Worm (Caenorhabditis elegans) whole organism, mixed stage, embryonic: ENCODE data around the gene T05A1.5.

ENCODE experiments used
- M03D4.4 ChIP-seq: sonication (generic microtip); optimal IDR thresholded peaks from 2 replicates; lab custom pipeline; 2017; ENCODE audit warnings: mild to moderate bottlenecking, missing genetic modification characterization, missing compliant biosample characterization
- bed-3 ChIP-seq: fragments of 200-800 bp; sonication (Bioruptor generic); optimal IDR thresholded peaks from 3 replicates; lab custom pipeline; 2018; ENCODE audit warnings: mild to moderate bottlenecking, missing genetic modification characterization, moderate library complexity, missing compliant biosample characterization
- blmp-1 ChIP-seq: fragments of 150-350 bp; optimal IDR thresholded peaks from 2 replicates; lab custom pipeline; 2014; ENCODE audit warnings: missing biosample characterization, missing genetic modification characterization
- ceh-43 ChIP-seq: fragments of 200-800 bp; sonication (Bioruptor generic); optimal IDR thresholded peaks from 2 replicates; lab custom pipeline; 2018; ENCODE audit warnings: mild to moderate bottlenecking, missing genetic modification characterization, moderate library complexity, missing compliant biosample characterization
- ceh-83 ChIP-seq: fragments of 200-800 bp; sonication (Bioruptor generic); optimal IDR thresholded peaks from 2 replicates; lab custom pipeline; 2018; ENCODE audit warnings: mild to moderate bottlenecking, missing genetic modification characterization, missing compliant biosample characterization
- ces-1 ChIP-seq: fragments of 150-350 bp; optimal IDR thresholded peaks from 2 replicates; lab custom pipeline; 2014; ENCODE audit warnings: missing biosample characterization, missing genetic modification reagents, missing genetic modification characterization
- cnd-1 ChIP-seq: fragments of 200-800 bp; sonication (Bioruptor generic); optimal IDR thresholded peaks from 2 replicates; lab custom pipeline; 2018; ENCODE audit warnings: mild to moderate bottlenecking, missing genetic modification characterization, missing compliant biosample characterization
- drap-1 ChIP-seq: fragments of 200-800 bp; sonication (Bioruptor generic); optimal IDR thresholded peaks from 3 replicates; lab custom pipeline; 2018; ENCODE audit warnings: mild to moderate bottlenecking, missing genetic modification characterization, missing compliant biosample characterization
- elt-1 ChIP-seq: sonication (generic microtip); optimal IDR thresholded peaks from 2 replicates; lab custom pipeline; 2017; ENCODE audit warnings: missing genetic modification characterization, mild to moderate bottlenecking, missing compliant biosample characterization, antibody characterized with exemption, moderate library complexity, borderline replicate concordance; ENCODE audit not compliant: insufficient read depth
- elt-3 ChIP-seq: fragments of 150-350 bp; optimal IDR thresholded peaks from 2 replicates; lab custom pipeline; 2014; ENCODE audit warnings: missing biosample characterization, missing genetic modification characterization
- flh-1 ChIP-seq: fragments of 200-800 bp; sonication (Bioruptor generic); optimal IDR thresholded peaks from 2 replicates; lab custom pipeline; 2018; ENCODE audit warnings: mild to moderate bottlenecking, missing genetic modification characterization, moderate library complexity, missing compliant biosample characterization
- ham-2 ChIP-seq: fragments of 200-800 bp; sonication (Bioruptor generic); optimal IDR thresholded peaks from 2 replicates; lab custom pipeline; 2018; ENCODE audit warnings: mild to moderate bottlenecking, missing genetic modification characterization, missing compliant biosample characterization
- hlh-1 ChIP-seq: fragments of 150-350 bp; optimal IDR thresholded peaks from 2 replicates; lab custom pipeline; 2014; ENCODE audit warnings: missing biosample characterization, missing genetic modification reagents, missing genetic modification characterization
- lin-13 ChIP-seq: fragments of 150-350 bp; optimal IDR thresholded peaks from 2 replicates; lab custom pipeline; 2014; ENCODE audit warnings: missing biosample characterization, missing genetic modification characterization
- lin-32 ChIP-seq: fragments of 200-800 bp; sonication (Bioruptor generic); optimal IDR thresholded peaks from 2 replicates; lab custom pipeline; 2018; ENCODE audit warnings: mild to moderate bottlenecking, missing genetic modification characterization, missing compliant biosample characterization
- lsy-2 ChIP-seq: fragments of 150-350 bp; optimal IDR thresholded peaks from 2 replicates; lab custom pipeline; 2014; ENCODE audit warnings: missing biosample characterization, missing genetic modification characterization
- mab-5 ChIP-seq: fragments of 150-350 bp; optimal IDR thresholded peaks from 2 replicates; lab custom pipeline; 2014; ENCODE audit warnings: missing biosample characterization, missing genetic modification characterization
- mls-2 ChIP-seq: sonication (generic microtip); optimal IDR thresholded peaks from 2 replicates; lab custom pipeline; 2016; ENCODE audit warnings: mild to moderate bottlenecking, missing genetic modification characterization, moderate library complexity, missing compliant biosample characterization
- nhr-12 ChIP-seq: fragments of 150-350 bp; optimal IDR thresholded peaks from 2 replicates; lab custom pipeline; 2014; ENCODE audit warnings: missing biosample characterization, missing genetic modification characterization
- nhr-2 ChIP-seq: fragments of 150-350 bp; optimal IDR thresholded peaks from 2 replicates; lab custom pipeline; 2014; ENCODE audit warnings: missing biosample characterization, missing genetic modification characterization
- nhr-237 ChIP-seq: fragments of 150-350 bp; optimal IDR thresholded peaks from 2 replicates; lab custom pipeline; 2014; ENCODE audit warnings: missing biosample characterization, missing genetic modification characterization
- nhr-28 ChIP-seq: fragments of 150-350 bp; optimal IDR thresholded peaks from 2 replicates; lab custom pipeline; 2014; ENCODE audit warnings: missing biosample characterization, missing genetic modification characterization
- nhr-76 ChIP-seq: sonication (generic microtip); optimal IDR thresholded peaks from 2 replicates; lab custom pipeline; 2017; ENCODE audit warnings: missing biosample characterization, missing genetic modification characterization
- pha-4 ChIP-seq: fragments of 150-350 bp; optimal IDR thresholded peaks from 2 replicates; lab custom pipeline; 2018; ENCODE audit warnings: missing biosample characterization, missing genetic modification reagents, missing genetic modification characterization
- sem-2 ChIP-seq: fragments of 200-800 bp; sonication (Bioruptor generic); optimal IDR thresholded peaks from 2 replicates; lab custom pipeline; 2018; ENCODE audit warnings: mild to moderate bottlenecking, missing genetic modification characterization, missing compliant biosample characterization
- snpc-4 ChIP-seq: fragments of 150-350 bp; optimal IDR thresholded peaks from 2 replicates; lab custom pipeline; 2014; ENCODE audit warnings: missing biosample characterization, missing genetic modification characterization
- sptf-1 ChIP-seq: sonication (generic microtip); optimal IDR thresholded peaks from 2 replicates; lab custom pipeline; 2017; ENCODE audit warnings: mild to moderate bottlenecking, missing genetic modification characterization, moderate library complexity, missing compliant biosample characterization
- tbx-8 ChIP-seq: fragments of 200-800 bp; sonication (Bioruptor generic); optimal IDR thresholded peaks from 2 replicates; lab custom pipeline; 2018; ENCODE audit warnings: mild to moderate bottlenecking, missing genetic modification characterization, moderate library complexity, missing compliant biosample characterization
- unc-120 ChIP-seq: sonication (generic microtip); optimal IDR thresholded peaks from 2 replicates; lab custom pipeline; 2017; ENCODE audit warnings: missing genetic modification characterization, missing compliant biosample characterization; ENCODE audit not compliant: poor library complexity, severe bottlenecking
- unc-39 ChIP-seq: fragments of 150-350 bp; optimal IDR thresholded peaks from 2 replicates; lab custom pipeline; 2014; ENCODE audit warnings: missing biosample characterization, missing genetic modification characterization
- zip-8 ChIP-seq: fragments of 150-350 bp; optimal IDR thresholded peaks from 2 replicates; lab custom pipeline; 2014; ENCODE audit warnings: missing biosample characterization, missing genetic modification characterization
- ztf-11 ChIP-seq: fragments of 150-350 bp; optimal IDR thresholded peaks from 2 replicates; lab custom pipeline; 2014; ENCODE audit warnings: missing biosample characterization, missing genetic modification characterization

The T05A1.5 gene

DNA sequence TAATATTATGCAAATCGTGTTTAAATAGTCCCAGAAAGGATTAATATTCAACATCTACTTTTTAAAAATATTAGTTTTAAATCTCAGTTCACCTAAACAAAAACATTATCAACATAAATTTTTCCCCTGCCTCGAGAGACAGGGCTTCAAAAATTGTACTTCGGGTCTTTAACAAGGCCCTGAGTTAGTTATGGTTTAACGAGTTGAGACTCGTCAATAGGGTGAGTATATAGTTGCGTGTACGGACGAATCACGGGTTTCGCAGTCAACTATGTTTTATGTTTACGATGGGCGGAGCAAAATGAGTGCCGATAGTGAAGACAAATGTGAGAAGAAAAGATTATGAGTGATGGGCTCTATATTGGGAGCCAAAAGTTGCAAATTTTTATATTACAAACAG is 34.4 kb upstream of the T05A1.5 start:
- TF ChIP-seq sptf-1 (tag; lab: Kevin White, UChicago): no peak
- no peak for TF ChIP-seq lsy-2 (tag; lab: Kevin White, UChicago)
- TF ChIP-seq elt-3 (tag; lab: Kevin White, UChicago): no peak
- TF ChIP-seq ham-2 (GFP tag; lab: Kevin White, UChicago): no peak
- TF ChIP-seq drap-1 (GFP tag; lab: Kevin White, UChicago): no peak
- TF ChIP-seq elt-1 (tag; lab: Kevin White, UChicago): no peak
- no peak for TF ChIP-seq ztf-11 (tag; lab: Kevin White, UChicago)
- TF ChIP-seq flh-1 (GFP tag; lab: Kevin White, UChicago): no peak
- no peak for TF ChIP-seq snpc-4
- no peak for TF ChIP-seq ceh-43

DNA sequence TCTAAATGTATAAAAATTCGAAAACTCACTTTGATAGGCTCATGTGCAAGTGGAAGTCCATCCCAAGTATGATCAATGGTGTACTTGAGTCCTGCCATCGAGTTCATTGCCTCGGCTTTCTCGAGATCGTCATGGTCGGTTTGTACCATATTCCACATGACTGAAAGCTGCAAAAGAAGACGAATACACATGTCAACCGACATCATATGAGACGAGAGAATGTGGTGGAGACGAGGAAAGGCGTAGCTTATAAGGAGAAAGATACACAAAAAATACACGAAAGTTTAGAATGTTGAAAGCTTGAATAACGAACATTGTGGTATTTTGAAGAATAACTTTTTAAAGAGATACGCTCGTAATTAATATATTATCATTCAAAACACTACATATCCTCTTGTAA is 33.2 kb upstream of the T05A1.5 start, which contains the start of gene C33A12.3:
Gene C33A12.3 (minus strand): TSS at position 167 of the 400 bp plus-strand sequence.
- TF ChIP-seq lin-32 (GFP tag; lab: Kevin White, UChicago): no peak
- no peak for TF ChIP-seq nhr-28
- no peak for TF ChIP-seq ztf-11 (tag; lab: Kevin White, UChicago)
- TF ChIP-seq elt-1 (tag; lab: Kevin White, UChicago): no peak
- no peak for TF ChIP-seq flh-1 (GFP tag; lab: Kevin White, UChicago)
- TF ChIP-seq bed-3 (GFP tag; lab: Kevin White, UChicago): no peak
- no peak for TF ChIP-seq ceh-83 (GFP tag; lab: Kevin White, UChicago)
- TF ChIP-seq elt-3 (tag; lab: Kevin White, UChicago): no peak
- TF ChIP-seq zip-8 (tag; lab: Kevin White, UChicago): no peak

DNA sequence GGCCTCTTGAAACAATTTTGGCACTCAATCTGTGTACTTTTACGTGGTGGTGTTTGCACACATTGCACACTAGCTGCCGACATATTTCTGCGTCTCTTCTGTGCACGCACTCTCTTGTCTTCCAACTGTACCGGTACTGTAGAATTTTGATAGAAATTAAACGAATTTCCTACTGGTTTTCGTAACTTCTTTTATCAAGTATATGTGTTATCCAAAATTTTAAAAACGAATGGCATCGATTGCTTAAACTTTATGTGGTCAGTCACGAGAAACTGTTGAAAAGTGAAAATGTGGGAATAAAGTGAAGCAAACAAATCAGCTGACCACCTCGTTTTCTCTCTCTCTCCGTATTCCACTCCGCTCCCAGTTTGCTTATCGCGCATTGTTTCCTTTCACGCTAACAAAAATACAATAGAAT is 32.7 kb upstream of the T05A1.5 start:
- TF ChIP-seq unc-120 (tag; lab: Kevin White, UChicago) (no peak), ceh-83 (GFP tag; lab: Kevin White, UChicago) (no peak), mab-5 (tag; lab: Kevin White, UChicago) (no peak), unc-39 (tag; lab: Kevin White, UChicago) (no peak), nhr-2 (tag; lab: Kevin White, UChicago) (no peak), ces-1 (peak; percentile 41), flh-1 (GFP tag; lab: Kevin White, UChicago) (no peak), ceh-43 (no peak), nhr-12 (tag; lab: Kevin White, UChicago) (no peak), elt-1 (tag; lab: Kevin White, UChicago) (no peak), tbx-8 (GFP tag; lab: Kevin White, UChicago) (no peak), hlh-1 (tag; lab: Kevin White, UChicago) (no peak), blmp-1 (peak; percentile 51), M03D4.4 (tag; lab: Kevin White, UChicago) (no peak), snpc-4 (no peak), ham-2 (GFP tag; lab: Kevin White, UChicago) (peak; percentile 67), sptf-1 (tag; lab: Kevin White, UChicago) (no peak), lsy-2 (tag; lab: Kevin White, UChicago) (peak; percentile 32)
- TF ChIP-seq, all 35 proteins: peak for 4

DNA sequence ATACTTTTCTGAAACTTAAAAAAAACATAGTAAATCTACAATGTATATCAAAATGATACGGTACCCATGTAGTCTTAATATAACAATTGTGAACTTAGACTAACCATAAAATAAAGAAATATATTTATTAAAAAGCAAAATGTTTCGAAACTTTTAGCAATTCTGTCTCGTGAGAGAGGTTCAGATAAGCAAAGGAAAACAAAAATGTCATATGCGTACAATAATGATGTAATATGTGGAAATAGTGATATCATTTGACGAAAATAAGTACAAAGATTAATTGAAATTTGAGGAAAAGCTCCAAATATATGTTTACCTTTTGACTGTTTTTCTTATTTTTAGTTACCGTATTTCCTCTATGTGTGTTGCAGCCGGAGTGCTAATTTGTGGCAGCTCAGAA is 32.0 kb upstream of the T05A1.5 start:
- TF ChIP-seq drap-1 (GFP tag; lab: Kevin White, UChicago) (no peak), zip-8 (tag; lab: Kevin White, UChicago) (no peak), unc-120 (tag; lab: Kevin White, UChicago) (no peak), ztf-11 (tag; lab: Kevin White, UChicago) (no peak), nhr-28 (no peak), nhr-76 (tag; lab: Kevin White, UChicago) (no peak), nhr-237 (tag; lab: Kevin White, UChicago) (no peak), cnd-1 (tag; lab: Kevin White, UChicago) (no peak)

DNA sequence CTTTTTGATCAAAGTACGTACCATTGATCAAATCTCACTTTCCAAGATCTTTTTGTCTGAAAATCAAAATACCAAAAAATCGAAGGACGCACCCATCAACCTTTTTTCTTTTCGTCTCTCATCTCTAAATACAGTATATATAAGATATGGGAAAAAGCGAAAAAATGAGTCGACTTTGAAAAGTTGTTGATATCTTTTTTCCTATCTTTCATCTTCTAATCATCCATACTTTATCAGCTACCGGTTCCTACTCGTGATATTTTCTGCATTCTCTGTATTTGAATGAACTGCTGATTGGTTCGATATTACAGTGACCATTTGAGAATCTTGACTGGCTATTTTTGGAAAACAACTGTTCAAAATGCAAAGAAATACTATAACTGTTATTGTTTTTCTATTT is 29.3 kb upstream of the T05A1.5 start, which contains the start of gene C33A12.19:
Gene C33A12.19 (plus strand): TSS at position 169 of the 400 bp plus-strand sequence.
- no peak for TF ChIP-seq zip-8 (tag; lab: Kevin White, UChicago)

DNA sequence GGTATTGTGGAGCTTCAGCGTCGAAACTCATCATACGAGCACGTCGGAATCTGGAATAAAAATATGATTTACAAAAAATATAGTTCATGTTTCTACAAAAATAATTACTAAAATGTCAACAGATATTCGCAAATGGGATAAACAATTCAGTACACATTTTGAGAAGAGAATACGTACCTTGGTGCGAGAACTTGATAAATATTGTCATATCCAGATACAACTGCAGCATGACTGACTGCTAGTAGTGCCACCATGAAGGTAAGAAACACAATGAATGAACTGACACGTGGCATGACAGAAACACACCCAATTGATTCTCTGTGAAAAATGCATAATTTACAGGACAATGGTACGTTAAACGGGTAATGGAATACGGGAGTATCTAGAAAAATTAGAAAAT is 27.5 kb upstream of the T05A1.5 start, which contains the start of gene nlp-35:
Gene nlp-35 (minus strand): TSS at position 319 of the 400 bp plus-strand sequence.
- TF ChIP-seq pha-4 (tag; lab: Kevin White, UChicago) (no peak), nhr-28 (no peak), sem-2 (GFP tag; lab: Kevin White, UChicago) (no peak), tbx-8 (GFP tag; lab: Kevin White, UChicago) (no peak), mls-2 (tag; lab: Kevin White, UChicago) (no peak), unc-39 (tag; lab: Kevin White, UChicago) (no peak), flh-1 (GFP tag; lab: Kevin White, UChicago) (no peak), lin-13 (tag; lab: Kevin White, UChicago) (no peak), bed-3 (GFP tag; lab: Kevin White, UChicago) (no peak), cnd-1 (tag; lab: Kevin White, UChicago) (no peak)
